Worm (Caenorhabditis elegans) whole organism, young adult: Measurements from ENCODE around the gene chup-1.

Experiments
- F22D6.2 ChIP-seq: sonication (generic microtip); optimal IDR thresholded peaks from 2 replicates; lab custom pipeline; 2016; ENCODE audit warnings: mild to moderate bottlenecking, missing genetic modification characterization, missing compliant biosample characterization
- F23B12.7 ChIP-seq: sonication (generic microtip); optimal IDR thresholded peaks from 2 replicates; lab custom pipeline; 2017; ENCODE audit warnings: missing genetic modification characterization, mild to moderate bottlenecking, missing compliant biosample characterization, antibody characterized with exemption, moderate library complexity; ENCODE audit not compliant: insufficient read depth
- K11D2.4 ChIP-seq: fragments of 200-800 bp; sonication (Bioruptor generic); IDR thresholded peaks from 2 replicates; pipeline ENCODE4 v1.3.6; 2022; ENCODE audit warnings: missing genetic modification reagents, missing genetic modification characterization, missing compliant biosample characterization
- ama-1 ChIP-seq, 3 experiments: fragments of 150-350 bp in 1 of 3; sonication (generic microtip) in 2 of 3; optimal IDR thresholded peaks; 2 replicates each; lab custom pipeline; 2014 to 2018; ENCODE audit warnings: missing biosample characterization in 2 of 3, missing genetic modification characterization in 2 of 3, missing genetic modification reagents in 2 of 3
- hrde-1 ChIP-seq: sonication (generic microtip); optimal IDR thresholded peaks from 2 replicates; lab custom pipeline; 2016; ENCODE audit warnings: missing genetic modification characterization, mild to moderate bottlenecking, missing compliant biosample characterization, moderate library complexity, missing genotype, missing genetic modification reagents, borderline replicate concordance
- snpc-4 ChIP-seq, 5 experiments: fragments of 150-350 bp in 1 of 5; sonication (generic microtip) in 4 of 5; optimal IDR thresholded peaks; 2 replicates each; lab custom pipeline; 2014 to 2018; ENCODE audit warnings: missing genetic modification characterization in 5 of 5, missing biosample characterization in 3 of 5, antibody characterized with exemption in 2 of 5, mild to moderate bottlenecking in 2 of 5, missing compliant biosample characterization in 2 of 5, missing genotype in 2 of 5, moderate library complexity in 2 of 5, missing genetic modification reagents in 1 of 5
- somi-1 ChIP-seq: fragments of 200-800 bp; sonication (Bioruptor generic); optimal IDR thresholded peaks from 2 replicates; lab custom pipeline; 2018; ENCODE audit warnings: mild to moderate bottlenecking, missing genetic modification characterization, missing compliant biosample characterization
- unc-130 ChIP-seq: sonication (generic microtip); optimal IDR thresholded peaks from 2 replicates; lab custom pipeline; 2016; ENCODE audit warnings: missing genetic modification reagents, missing genetic modification characterization, missing compliant biosample characterization
- ztf-18 ChIP-seq: sonication (generic microtip); optimal IDR thresholded peaks from 2 replicates; lab custom pipeline; 2016; ENCODE audit warnings: missing genotype, mild to moderate bottlenecking, missing genetic modification characterization, missing compliant biosample characterization

- no peak for TF ChIP-seq ama-1 (optimal IDR thresholded peaks at IDR 0.05; lab: Kevin White, UChicago)
- no peak for TF ChIP-seq ama-1 (GFP tag; optimal IDR thresholded peaks at IDR 0.05; lab: Kevin White, UChicago)
- no peak for TF ChIP-seq unc-130 (GFP tag; lab: Kevin White, UChicago)
- no peak for TF ChIP-seq K11D2.4 (GFP tag; lab: Robert Waterston, UW)
- TF ChIP-seq somi-1 = no peak
- no peak for TF ChIP-seq F22D6.2 (tag; lab: Kevin White, UChicago)
- TF ChIP-seq ztf-18 (tag; lab: Kevin White, UChicago) = no peak
- TF ChIP-seq hrde-1 (tag; lab: Kevin White, UChicago) = no peak
- no peak for TF ChIP-seq snpc-4 (GFP tag; optimal IDR thresholded peaks at IDR 0.05; lab: Kevin White, UChicago)
- TF ChIP-seq snpc-4 (tag; optimal IDR thresholded peaks at IDR 0.05; lab: Kevin White, UChicago) = no peak
- TF ChIP-seq F23B12.7 (tag; lab: Kevin White, UChicago) = no peak
These were observed 41.3 kb upstream of the chup-1 start, which contains the start of gene asns-2 for ce11 chrX:8750660-8751059.
